Worm (Caenorhabditis elegans): ENCODE data around the gene sumv-1.

DNA sequence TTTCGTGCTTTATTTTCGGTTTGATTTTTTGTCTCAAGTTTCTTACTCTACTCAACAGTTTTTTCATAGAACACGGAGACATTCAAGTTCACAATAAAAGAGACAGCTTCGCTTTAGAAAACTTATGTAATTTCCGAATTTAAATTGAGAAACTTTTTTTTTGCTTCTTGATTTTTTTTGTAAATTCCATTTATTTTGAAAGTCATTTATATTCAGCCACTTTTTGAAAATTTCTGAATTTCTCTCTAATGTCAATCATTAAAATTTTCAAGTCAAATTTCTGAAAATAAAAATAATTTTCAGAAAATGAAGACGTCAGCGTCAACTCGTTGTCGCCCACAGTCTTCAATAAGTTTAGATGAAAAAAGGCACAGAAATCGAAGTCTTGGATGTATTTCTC is 33.9 kb upstream of the sumv-1 start, which contains the start of gene T15B12.1:
- TF ChIP-seq dpl-1 (GFP tag; optimal IDR thresholded peaks at IDR 0.05), result no peak
- no peak for TF ChIP-seq K11D2.4 (GFP tag; IDR thresholded peaks at IDR 0.05)
- no peak for TF ChIP-seq snpc-4 (GFP tag; optimal IDR thresholded peaks at IDR 0.05)
- TF ChIP-seq snpc-4 (tag; optimal IDR thresholded peaks at IDR 0.05), result no peak
- TF ChIP-seq tlf-1 (GFP tag; optimal IDR thresholded peaks at IDR 0.05), result no peak
- TF ChIP-seq ceh-27 (GFP tag; optimal IDR thresholded peaks at IDR 0.05), result no peak

All from whole organism, young adult.